Fruit fly (Drosophila melanogaster) whole organism, embryonic: ENCODE measurements around the gene pdm2.
A peak's percentile ranks its signal among the peaks of the same experiment; 100 is the strongest.

ENCODE experiments used
- Abd-B ChIP-seq: fragments of 200-800 bp; sonication (Bioruptor generic); optimal IDR thresholded peaks from 2 replicates; lab custom pipeline; 2018; ENCODE audit warnings: missing biosample characterization, mild to moderate bottlenecking, missing genetic modification characterization, moderate library complexity
- CG10543 ChIP-seq: fragments of 200-800 bp; sonication (Bioruptor generic); optimal IDR thresholded peaks from 3 replicates; lab custom pipeline; 2017; ENCODE audit warnings: missing biosample characterization, mild to moderate bottlenecking, missing genetic modification characterization, moderate library complexity
- CG10654 ChIP-seq: fragments of 200-800 bp; sonication (Bioruptor generic); optimal IDR thresholded peaks from 2 replicates; lab custom pipeline; 2016; ENCODE audit warnings: missing biosample characterization, missing genetic modification characterization
- CG11695 ChIP-seq: fragments of 200-800 bp; sonication (Bioruptor generic); IDR thresholded peaks from 3 replicates; pipeline ENCODE4 v1.3.6; 2022; ENCODE audit warnings: missing biosample characterization, missing genetic modification characterization
- CG12659 ChIP-seq: fragments of 200-800 bp; sonication (Bioruptor generic); optimal IDR thresholded peaks from 3 replicates; lab custom pipeline; 2017; ENCODE audit warnings: mild to moderate bottlenecking, missing biosample characterization, missing genetic modification reagents, missing genetic modification characterization
- CG14667 ChIP-seq: fragments of 200-800 bp; sonication (Bioruptor generic); IDR thresholded peaks from 2 replicates; pipeline ENCODE4 v1.3.6; 2022; ENCODE audit warnings: missing biosample characterization, missing genetic modification characterization
- CG14710 ChIP-seq: fragments of 200-800 bp; sonication (Bioruptor generic); optimal IDR thresholded peaks from 3 replicates; lab custom pipeline; 2019; ENCODE audit warnings: missing biosample characterization, mild to moderate bottlenecking, missing genetic modification characterization, moderate library complexity
- CG15269 ChIP-seq: fragments of 200-800 bp; sonication (Bioruptor generic); optimal IDR thresholded peaks from 2 replicates; lab custom pipeline; 2018; ENCODE audit warnings: missing biosample characterization, mild to moderate bottlenecking, missing genetic modification characterization, moderate library complexity
- CG17359 ChIP-seq: fragments of 200-800 bp; sonication (Bioruptor generic); optimal IDR thresholded peaks from 3 replicates; lab custom pipeline; 2018; ENCODE audit warnings: missing biosample characterization, mild to moderate bottlenecking, missing genetic modification characterization, moderate library complexity
- CG17802 ChIP-seq: fragments of 200-800 bp; sonication (Bioruptor generic); optimal IDR thresholded peaks from 2 replicates; lab custom pipeline; 2018; ENCODE audit warnings: missing biosample characterization, mild to moderate bottlenecking, missing genetic modification characterization, moderate library complexity
- CG18262 ChIP-seq: fragments of 200-800 bp; optimal IDR thresholded peaks from 3 replicates; lab custom pipeline; 2019; ENCODE audit warnings: missing biosample characterization, mild to moderate bottlenecking, missing genetic modification characterization, moderate library complexity
- CG2129 ChIP-seq: fragments of 200-800 bp; sonication (Bioruptor generic); IDR thresholded peaks from 2 replicates; pipeline ENCODE4 v1.3.6; 2022; ENCODE audit warnings: missing biosample characterization, missing genetic modification characterization; ENCODE audit not compliant: partially characterized antibody
- CG2712 ChIP-seq: fragments of 200-800 bp; optimal IDR thresholded peaks from 3 replicates; lab custom pipeline; 2019; ENCODE audit warnings: missing biosample characterization, mild to moderate bottlenecking, missing genetic modification characterization, moderate library complexity
- CG33213 ChIP-seq: fragments of 200-800 bp; sonication (Bioruptor generic); optimal IDR thresholded peaks from 3 replicates; lab custom pipeline; 2016; ENCODE audit warnings: missing biosample characterization, missing genetic modification characterization
- CG34422 ChIP-seq: fragments of 200-800 bp; sonication (Bioruptor generic); IDR thresholded peaks from 3 replicates; pipeline ENCODE4 v1.3.6; 2022; ENCODE audit warnings: missing biosample characterization, missing genetic modification characterization
- CG6765 ChIP-seq: fragments of 200-800 bp; sonication (Bioruptor generic); optimal IDR thresholded peaks from 3 replicates; lab custom pipeline; 2017; ENCODE audit warnings: missing biosample characterization, mild to moderate bottlenecking, missing genetic modification characterization
- Dbx ChIP-seq: fragments of 200-800 bp; sonication (Bioruptor generic); IDR thresholded peaks from 3 replicates; pipeline ENCODE4 v1.3.6; 2022; ENCODE audit warnings: missing biosample characterization, missing genetic modification characterization
- Dfd ChIP-seq, 2 experiments: fragments of >200 bp; optimal IDR thresholded peaks; 2 replicates each; lab custom pipeline; 2017; ENCODE audit warnings: missing biosample characterization in 2 of 2, missing genetic modification characterization in 2 of 2
- E2f1 ChIP-seq: fragments of 200-800 bp; sonication (Bioruptor generic); IDR thresholded peaks from 2 replicates; pipeline ENCODE4 v1.3.6; 2022; ENCODE audit warnings: missing biosample characterization, missing genetic modification characterization
- E2f2 ChIP-seq: fragments of 200-800 bp; sonication (Bioruptor generic); IDR thresholded peaks from 2 replicates; pipeline ENCODE4 v1.3.6; 2022; ENCODE audit warnings: missing biosample characterization, missing genetic modification characterization
- Fer2 ChIP-seq: fragments of 200-800 bp; sonication (Bioruptor generic); optimal IDR thresholded peaks from 2 replicates; lab custom pipeline; 2018; ENCODE audit warnings: missing biosample characterization, mild to moderate bottlenecking, missing genetic modification characterization, moderate library complexity
- Gug ChIP-seq: fragments of 200-800 bp; sonication (Bioruptor generic); IDR thresholded peaks from 4 replicates; pipeline ENCODE4 v1.3.6; 2022; ENCODE audit warnings: missing biosample characterization, missing genetic modification characterization
- Kr ChIP-seq: fragments of 200-800 bp; sonication (Bioruptor generic); optimal IDR thresholded peaks from 2 replicates; lab custom pipeline; 2017; ENCODE audit warnings: missing biosample characterization, mild to moderate bottlenecking, missing genetic modification characterization
- NC2α ChIP-seq: fragments of 200-800 bp; sonication (Bioruptor generic); optimal IDR thresholded peaks from 2 replicates; lab custom pipeline; 2016; ENCODE audit warnings: missing biosample characterization, missing genetic modification characterization
- Pdp1 ChIP-seq, 2 experiments: fragments of 200-800 bp; sonication (Bioruptor generic); optimal IDR thresholded peaks; 3 replicates each; lab custom pipeline; 2016; ENCODE audit warnings: missing biosample characterization in 2 of 2, missing genetic modification characterization in 2 of 2, mild to moderate bottlenecking in 1 of 2, moderate library complexity in 1 of 2
- Rfx ChIP-seq: fragments of 200-800 bp; sonication (Bioruptor generic); IDR thresholded peaks from 2 replicates; pipeline ENCODE4 v1.3.6; 2022; ENCODE audit warnings: missing biosample characterization, missing genetic modification characterization
- Ssrp ChIP-seq: fragments of 200-800 bp; sonication (Bioruptor generic); optimal IDR thresholded peaks from 2 replicates; lab custom pipeline; 2018; ENCODE audit warnings: missing biosample characterization, mild to moderate bottlenecking, missing genetic modification characterization, moderate library complexity
- Xrp1 ChIP-seq: fragments of 200-800 bp; sonication (Bioruptor generic); IDR thresholded peaks from 2 replicates; pipeline ENCODE4 v1.3.6; 2022; ENCODE audit warnings: missing biosample characterization, missing genetic modification characterization
- ase ChIP-seq: fragments of 200-800 bp; sonication (Bioruptor generic); IDR thresholded peaks from 3 replicates; pipeline ENCODE4 v1.3.6; 2022; ENCODE audit warnings: missing biosample characterization, missing genetic modification characterization
- az2 ChIP-seq: fragments of 200-800 bp; sonication (Bioruptor generic); optimal IDR thresholded peaks from 3 replicates; lab custom pipeline; 2016; ENCODE audit warnings: missing biosample characterization, missing genetic modification characterization
- chm ChIP-seq: fragments of 200-800 bp; sonication (Bioruptor generic); IDR thresholded peaks from 2 replicates; pipeline ENCODE4 v1.3.6; 2022; ENCODE audit warnings: missing biosample characterization, missing genetic modification characterization
- ci ChIP-seq: fragments of 200-800 bp; sonication (Bioruptor generic); IDR thresholded peaks from 3 replicates; pipeline ENCODE4 v1.3.6; 2022; ENCODE audit warnings: missing biosample characterization, missing genetic modification characterization
- crol ChIP-seq: fragments of 200-800 bp; sonication (Bioruptor generic); IDR thresholded peaks from 2 replicates; pipeline ENCODE4 v1.3.6; 2022; ENCODE audit warnings: missing biosample characterization, missing genetic modification characterization
- crp ChIP-seq, 2 experiments: fragments of 200-800 bp; sonication (Bioruptor generic); optimal IDR thresholded peaks; 2 replicates in 1 of 2; 3 replicates in 1 of 2; lab custom pipeline; 2017; ENCODE audit warnings: missing biosample characterization in 2 of 2, missing genetic modification characterization in 2 of 2, mild to moderate bottlenecking in 1 of 2, moderate library complexity in 1 of 2
- dmrt11E ChIP-seq: fragments of 200-800 bp; sonication (Bioruptor generic); optimal IDR thresholded peaks from 3 replicates; lab custom pipeline; 2018; ENCODE audit warnings: missing biosample characterization, mild to moderate bottlenecking, missing genetic modification characterization, moderate library complexity
- dysf ChIP-seq: fragments of 200-800 bp; sonication (Bioruptor generic); IDR thresholded peaks from 3 replicates; pipeline ENCODE4 v1.3.6; 2022; ENCODE audit warnings: missing biosample characterization, missing genetic modification characterization
- gcm2 ChIP-seq: fragments of 200-800 bp; sonication (Bioruptor generic); optimal IDR thresholded peaks from 2 replicates; lab custom pipeline; 2016; ENCODE audit warnings: missing biosample characterization, missing genetic modification characterization
- lab ChIP-seq: fragments of 200-800 bp; sonication (Bioruptor generic); optimal IDR thresholded peaks from 3 replicates; lab custom pipeline; 2017; ENCODE audit warnings: missing biosample characterization, missing genetic modification characterization, mild to moderate bottlenecking, moderate library complexity, missing genetic modification reagents
- lbe ChIP-seq: fragments of 200-800 bp; sonication (Bioruptor generic); optimal IDR thresholded peaks from 2 replicates; lab custom pipeline; 2016; ENCODE audit warnings: missing biosample characterization, mild to moderate bottlenecking, missing genetic modification characterization
- lilli ChIP-seq: fragments of 200-800 bp; sonication (Bioruptor generic); optimal IDR thresholded peaks from 3 replicates; lab custom pipeline; 2016; ENCODE audit warnings: missing biosample characterization, missing genetic modification characterization
- lola ChIP-seq, 3 experiments: fragments of >200 bp in 2 of 3; fragments of 200-800 bp in 1 of 3; sonication (Bioruptor generic) in 1 of 3; optimal IDR thresholded peaks; 2 replicates each; lab custom pipeline; 2017 to 2019; ENCODE audit warnings: missing biosample characterization in 3 of 3, missing genetic modification characterization in 3 of 3, mild to moderate bottlenecking in 1 of 3, moderate library complexity in 1 of 3
- nmo ChIP-seq: fragments of 200-800 bp; sonication (Bioruptor generic); optimal IDR thresholded peaks from 2 replicates; lab custom pipeline; 2018; ENCODE audit warnings: missing biosample characterization, mild to moderate bottlenecking, missing genetic modification characterization, moderate library complexity
- org-1 ChIP-seq: fragments of 200-800 bp; sonication (Bioruptor generic); optimal IDR thresholded peaks from 2 replicates; lab custom pipeline; 2017; ENCODE audit warnings: missing biosample characterization, missing genetic modification characterization
- so ChIP-seq: fragments of 200-800 bp; sonication (Bioruptor generic); IDR thresholded peaks from 3 replicates; pipeline ENCODE4 v1.3.6; 2022; ENCODE audit warnings: missing biosample characterization, missing genetic modification characterization
- tna ChIP-seq: fragments of 200-800 bp; sonication (Bioruptor generic); IDR thresholded peaks from 2 replicates; pipeline ENCODE4 v1.3.6; 2022; ENCODE audit warnings: missing biosample characterization, missing genetic modification characterization; ENCODE audit not compliant: partially characterized antibody
- trem ChIP-seq: fragments of 200-800 bp; optimal IDR thresholded peaks from 3 replicates; lab custom pipeline; 2019; ENCODE audit warnings: missing biosample characterization, mild to moderate bottlenecking, missing genetic modification characterization, moderate library complexity
- z ChIP-seq: fragments of 200-800 bp; sonication (Bioruptor generic); IDR thresholded peaks from 3 replicates; pipeline ENCODE4 v1.3.6; 2022; ENCODE audit warnings: missing biosample characterization, missing genetic modification characterization

pdm2 gene

dm6 chr2L:12694823-12695420 lies 38.0 kb downstream of the pdm2 start, which contains the start of the genes IFT43 and PICK1 (continued):
- TF ChIP-seq trem, result peak; percentile 54
- TF ChIP-seq Xrp1 (GFP tag; lab: Robert Waterston, UW), result peak; percentile 7; the same call in 1 of the 2 replicates
- TF ChIP-seq tna (GFP tag; lab: Robert Waterston, UW), result peak; percentile 78
- TF ChIP-seq CG10654 (GFP tag; lab: Kevin White, UChicago), result no peak
- TF ChIP-seq CG34422 (GFP tag; lab: Robert Waterston, UW), result peak; percentile 54; the same call in 1 of the 3 replicates
- no peak for TF ChIP-seq Abd-B (GFP tag; lab: Kevin White, UChicago)
- TF ChIP-seq Pdp1 (GFP tag; optimal IDR thresholded peaks at IDR 0.05; lab: Kevin White, UChicago), result no peak
- peak; percentile 6 for TF ChIP-seq CG33213 (GFP tag; lab: Kevin White, UChicago)
- no peak for TF ChIP-seq chm (GFP tag; lab: Robert Waterston, UW)
- peak; percentile 37 for TF ChIP-seq CG12659 (GFP tag; lab: Kevin White, UChicago)
- no peak for TF ChIP-seq gcm2
- no peak for TF ChIP-seq org-1 (GFP tag; lab: Kevin White, UChicago)
- peak; percentile 47; the same call in 1 of the 2 replicates for TF ChIP-seq E2f2 (GFP tag; lab: Robert Waterston, UW)
- TF ChIP-seq Rfx (GFP tag; lab: Robert Waterston, UW), result peak; percentile 89
- no peak for TF ChIP-seq lbe (GFP tag; lab: Kevin White, UChicago)
- 0 out of 3 replicates have a peak, but pooled peaks have one; percentile 33 for TF ChIP-seq ci (GFP tag; lab: Robert Waterston, UW)
- TF ChIP-seq lilli (GFP tag; lab: Kevin White, UChicago), result no peak
- peak; percentile 6 for TF ChIP-seq CG14710 (tag; lab: Kevin White, UChicago)
- no peak for TF ChIP-seq NC2α (GFP tag; lab: Kevin White, UChicago)
- TF ChIP-seq, all 482 proteins: peak for 68

dm6 chr2L:12697223-12697622 lies 40.3 kb downstream of the pdm2 start, which contains the start of gene CG5781:
Gene CG5781, minus strand, starts transcription at chr2L:12697323.
- TF ChIP-seq dysf (no peak), Fer2 (tag; lab: Kevin White, UChicago) (no peak), CG11695 (GFP tag; lab: Robert Waterston, UW) (no peak), lab (GFP tag; lab: Kevin White, UChicago) (no peak), ase (GFP tag; lab: Robert Waterston, UW) (no peak), Ssrp (tag; lab: Kevin White, UChicago) (no peak), CG14667 (GFP tag; lab: Robert Waterston, UW) (no peak), Abd-B (GFP tag; lab: Kevin White, UChicago) (no peak), CG6765 (GFP tag; lab: Kevin White, UChicago) (no peak), dmrt11E (tag; lab: Kevin White, UChicago) (no peak), crp (GFP tag; optimal IDR thresholded peaks at IDR 0.05; lab: Kevin White, UChicago) (no peak), CG17802 (tag; lab: Kevin White, UChicago) (no peak), CG18262 (tag; lab: Kevin White, UChicago) (no peak), nmo (no peak), crol (no peak), so (GFP tag; lab: Robert Waterston, UW) (no peak), z (GFP tag; lab: Robert Waterston, UW) (no peak)

dm6 chr2L:12700381-12700963 lies 43.5 kb downstream of the pdm2 start, which contains the start of gene CG17036:
Gene CG17036, minus strand, starts transcription at chr2L:12700746.
- TF ChIP-seq CG2129 (GFP tag; lab: Robert Waterston, UW), result no peak
- peak; percentile 4 for TF ChIP-seq CG15269 (tag; lab: Kevin White, UChicago)
- TF ChIP-seq az2 (GFP tag; lab: Kevin White, UChicago), result no peak
- TF ChIP-seq lola (GFP tag; optimal IDR thresholded peaks at IDR 0.05; lab: Kevin White, UChicago), result no peak
- peak; percentile 47; the same call in 1 of the 4 replicates for TF ChIP-seq Gug (GFP tag; lab: Robert Waterston, UW)
- TF ChIP-seq CG12659 (GFP tag; lab: Kevin White, UChicago), result peak; percentile 45
- TF ChIP-seq Dfd (GFP tag; optimal IDR thresholded peaks at IDR 0.05; lab: Kevin White, UChicago), result no peak
- peak; percentile 55; the same call in 1 of the 3 replicates for TF ChIP-seq Dbx (GFP tag; lab: Robert Waterston, UW)
- TF ChIP-seq E2f1 (GFP tag; lab: Robert Waterston, UW), result 0 out of 2 replicates have a peak, but pooled peaks have one; percentile 15
- TF ChIP-seq CG17359 (tag; lab: Kevin White, UChicago), result no peak
- TF ChIP-seq CG10543 (GFP tag; lab: Kevin White, UChicago), result peak; percentile 11
- no peak for TF ChIP-seq Kr (GFP tag; lab: Kevin White, UChicago)
- peak; percentile 36 for TF ChIP-seq CG2712 (tag; lab: Kevin White, UChicago)
